Worm (Caenorhabditis elegans) whole organism, midembryonic: ENCODE data around the gene T22F7.3.

ENCODE experiments used
- T22C8.4 ChIP-seq: fragments of 200-800 bp; sonication (Bioruptor generic); IDR thresholded peaks from 2 replicates; pipeline ENCODE4 v1.3.6; 2022; ENCODE audit warnings: missing genetic modification characterization, missing compliant biosample characterization
- cog-1 ChIP-seq: sonication (generic microtip); optimal IDR thresholded peaks from 2 replicates; lab custom pipeline; 2016; ENCODE audit warnings: missing genetic modification characterization, missing compliant biosample characterization
- flt-1 ChIP-seq: fragments of 200-800 bp; sonication (Bioruptor generic); IDR thresholded peaks from 2 replicates; pipeline ENCODE4 v1.3.6; 2022; ENCODE audit warnings: missing genetic modification characterization, missing compliant biosample characterization
- klf-2 ChIP-seq: fragments of 200-800 bp; sonication (Bioruptor generic); conservative IDR thresholded peaks from 2 replicates; pipeline ENCODE4 v1.3.6; 2022; ENCODE audit warnings: missing genetic modification reagents, missing genetic modification characterization, missing compliant biosample characterization
- med-1 ChIP-seq: sonication (generic microtip); optimal IDR thresholded peaks from 2 replicates; lab custom pipeline; 2017; ENCODE audit warnings: missing genetic modification characterization, mild to moderate bottlenecking, missing compliant biosample characterization, antibody characterized with exemption, missing genetic modification reagents; ENCODE audit not compliant: insufficient read depth
- ref-1 ChIP-seq: fragments of 200-800 bp; sonication (Bioruptor generic); conservative IDR thresholded peaks from 2 replicates; pipeline ENCODE4 v1.3.6; 2022; ENCODE audit warnings: missing genetic modification reagents, missing genetic modification characterization, missing compliant biosample characterization
- tab-1 ChIP-seq: fragments of 200-800 bp; sonication (Bioruptor generic); IDR thresholded peaks from 2 replicates; pipeline ENCODE4 v1.3.6; 2022; ENCODE audit warnings: missing genetic modification characterization, missing compliant biosample characterization
- ztf-23 ChIP-seq: fragments of 200-800 bp; sonication (Bioruptor generic); IDR thresholded peaks from 2 replicates; pipeline ENCODE4 v1.3.6; 2022; ENCODE audit warnings: missing genetic modification reagents, missing genetic modification characterization, missing compliant biosample characterization
- ztf-29 ChIP-seq: fragments of 200-800 bp; sonication (Bioruptor generic); IDR thresholded peaks from 2 replicates; pipeline ENCODE4 v1.3.6; 2022; ENCODE audit warnings: missing genetic modification reagents, missing genetic modification characterization, missing compliant biosample characterization

T22F7.3 gene

ce11 chrIII:523944-524343 is at the start of gene T22F7.3:
Gene T22F7.3 (minus strand): TSS chrIII:524044.
- TF ChIP-seq ztf-29 (GFP tag; lab: Robert Waterston, UW) (no peak), ref-1 (GFP tag; lab: Robert Waterston, UW) (no peak), med-1 (GFP tag; lab: Kevin White, UChicago) (no peak), T22C8.4 (GFP tag; lab: Robert Waterston, UW) (no peak), klf-2 (GFP tag; lab: Robert Waterston, UW) (no peak)

DNA sequence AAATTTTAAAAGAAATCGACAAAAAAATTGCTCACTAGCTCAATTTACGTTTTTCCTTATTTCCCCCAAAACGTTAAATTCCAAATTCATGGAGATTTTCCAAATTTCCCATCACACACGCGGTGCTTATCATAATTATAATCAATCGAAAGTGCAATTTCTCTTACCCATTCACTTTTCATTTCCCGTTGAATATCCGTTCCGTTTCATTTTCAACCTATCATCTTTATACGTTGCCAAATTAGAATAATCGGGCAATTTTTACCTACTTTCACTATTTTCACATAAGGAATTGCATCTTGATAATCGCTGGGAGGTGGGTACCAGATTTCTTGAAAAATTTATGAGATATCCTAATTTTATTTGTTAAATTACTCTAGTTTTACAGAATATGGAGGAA is 45.0 kb upstream of the T22F7.3 start:
- TF ChIP-seq flt-1 (GFP tag; lab: Robert Waterston, UW) (no peak), ztf-29 (GFP tag; lab: Robert Waterston, UW) (no peak), cog-1 (no peak), ref-1 (GFP tag; lab: Robert Waterston, UW) (no peak), tab-1 (GFP tag; lab: Robert Waterston, UW) (no peak), ztf-23 (GFP tag; lab: Robert Waterston, UW) (no peak), med-1 (GFP tag; lab: Kevin White, UChicago) (no peak), T22C8.4 (GFP tag; lab: Robert Waterston, UW) (no peak), klf-2 (GFP tag; lab: Robert Waterston, UW) (no peak)

DNA sequence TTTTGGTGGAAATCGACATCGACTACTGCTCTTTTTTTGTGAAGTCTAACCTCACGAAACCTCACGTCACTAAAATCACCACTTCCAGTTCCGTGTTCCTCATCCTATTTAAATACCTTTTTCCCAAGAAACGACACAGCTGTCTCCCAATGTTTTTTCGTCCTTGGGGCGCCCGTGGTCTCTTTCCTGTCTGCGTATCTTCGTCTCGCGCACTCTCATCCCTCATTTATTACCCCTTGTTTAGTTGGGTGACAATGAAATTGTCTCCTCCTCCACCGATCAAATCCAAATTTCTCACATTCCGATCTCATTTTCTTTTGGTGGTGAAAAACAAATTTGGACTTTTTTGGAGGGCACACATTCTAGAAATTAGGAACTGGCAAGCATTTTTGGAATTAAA is 40.9 kb upstream of the T22F7.3 start:
- TF ChIP-seq ztf-29 (GFP tag; lab: Robert Waterston, UW) = no peak
- no peak for TF ChIP-seq flt-1 (GFP tag; lab: Robert Waterston, UW)
- no peak for TF ChIP-seq T22C8.4 (GFP tag; lab: Robert Waterston, UW)
- no peak for TF ChIP-seq cog-1
- TF ChIP-seq med-1 (GFP tag; lab: Kevin White, UChicago) = no peak
- no peak for TF ChIP-seq ztf-23 (GFP tag; lab: Robert Waterston, UW)
- TF ChIP-seq ref-1 (GFP tag; lab: Robert Waterston, UW) = no peak
- TF ChIP-seq tab-1 (GFP tag; lab: Robert Waterston, UW) = no peak

ce11 chrIII:563755-564154 is 39.9 kb upstream of the T22F7.3 start:
- TF ChIP-seq tab-1 (GFP tag; lab: Robert Waterston, UW) (no peak), ref-1 (GFP tag; lab: Robert Waterston, UW) (no peak), klf-2 (GFP tag; lab: Robert Waterston, UW) (no peak), ztf-23 (GFP tag; lab: Robert Waterston, UW) (no peak), flt-1 (GFP tag; lab: Robert Waterston, UW) (no peak), cog-1 (no peak), med-1 (GFP tag; lab: Kevin White, UChicago) (no peak), T22C8.4 (GFP tag; lab: Robert Waterston, UW) (no peak), ztf-29 (GFP tag; lab: Robert Waterston, UW) (no peak)

DNA sequence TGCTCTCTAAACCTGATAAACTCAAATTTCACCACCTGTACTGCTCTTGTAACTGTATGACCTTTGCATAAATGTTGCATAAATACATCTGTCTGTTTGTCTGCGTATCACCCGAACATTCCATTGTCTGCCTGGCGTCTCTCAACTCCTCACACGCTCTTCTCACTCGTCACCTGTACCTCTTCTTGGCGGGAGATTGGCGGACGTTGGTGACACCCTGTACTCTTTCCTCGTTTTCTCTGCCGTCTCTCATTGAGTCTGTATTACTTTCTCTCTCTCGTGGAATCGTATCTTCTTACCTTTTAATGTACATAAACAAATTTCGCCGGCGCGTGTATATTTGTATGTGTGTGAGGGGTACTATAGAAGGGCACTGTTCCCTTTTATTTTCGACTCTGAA is 35.0 kb upstream of the T22F7.3 start:
- no peak for TF ChIP-seq ref-1 (GFP tag; lab: Robert Waterston, UW)
- TF ChIP-seq tab-1 (GFP tag; lab: Robert Waterston, UW) = no peak
- 0 out of 2 replicates have a peak, but pooled peaks have one; percentile 7 for TF ChIP-seq flt-1 (GFP tag; lab: Robert Waterston, UW)
- TF ChIP-seq cog-1 = peak; percentile 44

DNA sequence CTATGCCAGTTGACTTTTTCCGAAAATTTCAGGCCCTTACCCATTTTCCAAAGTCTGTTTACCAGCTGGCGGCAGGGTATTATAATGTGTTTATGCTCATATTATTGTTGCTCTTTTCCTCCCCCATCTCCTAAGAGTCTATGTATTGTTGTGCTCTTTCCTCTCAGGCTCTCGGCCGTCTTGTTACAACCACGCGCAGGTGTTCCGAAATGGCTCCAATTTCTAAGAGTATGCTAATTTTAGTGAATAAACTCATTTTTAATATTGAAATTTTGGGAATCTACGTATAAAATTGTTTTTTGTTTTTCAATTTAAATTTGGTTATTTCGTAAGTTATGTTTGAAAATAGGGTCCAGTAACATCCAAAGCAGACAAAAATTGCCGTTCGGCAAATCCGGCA is 34.2 kb upstream of the T22F7.3 start:
- TF ChIP-seq med-1 (GFP tag; lab: Kevin White, UChicago) (no peak), klf-2 (GFP tag; lab: Robert Waterston, UW) (no peak), T22C8.4 (GFP tag; lab: Robert Waterston, UW) (no peak), ztf-29 (GFP tag; lab: Robert Waterston, UW) (no peak), ztf-23 (GFP tag; lab: Robert Waterston, UW) (no peak), cog-1 (no peak), ref-1 (GFP tag; lab: Robert Waterston, UW) (no peak), flt-1 (GFP tag; lab: Robert Waterston, UW) (no peak), tab-1 (GFP tag; lab: Robert Waterston, UW) (no peak)

DNA sequence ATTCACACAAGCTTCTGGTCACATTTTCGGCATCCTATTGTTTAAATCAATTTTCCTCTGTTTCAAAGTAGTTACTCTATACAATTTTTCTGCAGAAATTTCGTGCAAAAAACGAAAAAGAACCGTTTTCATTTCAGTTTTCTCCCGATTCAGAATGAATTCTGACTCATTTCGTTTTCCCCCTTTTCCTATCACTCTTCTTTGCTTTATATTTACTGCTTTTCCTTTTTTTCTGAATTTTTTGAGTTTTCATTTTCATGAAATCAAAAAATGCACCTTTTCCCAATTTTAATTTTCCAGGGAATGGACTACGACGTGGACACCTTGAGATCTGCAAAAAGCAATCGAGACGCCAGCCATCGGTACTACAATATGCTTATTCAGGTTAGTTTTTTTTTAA is 31.8 kb upstream of the T22F7.3 start, which contains the start of gene B0353.1:
B0353.1 (plus strand) TSS at position 301 of the 400 bp plus-strand sequence.
- TF ChIP-seq klf-2 (GFP tag; lab: Robert Waterston, UW) = no peak

DNA sequence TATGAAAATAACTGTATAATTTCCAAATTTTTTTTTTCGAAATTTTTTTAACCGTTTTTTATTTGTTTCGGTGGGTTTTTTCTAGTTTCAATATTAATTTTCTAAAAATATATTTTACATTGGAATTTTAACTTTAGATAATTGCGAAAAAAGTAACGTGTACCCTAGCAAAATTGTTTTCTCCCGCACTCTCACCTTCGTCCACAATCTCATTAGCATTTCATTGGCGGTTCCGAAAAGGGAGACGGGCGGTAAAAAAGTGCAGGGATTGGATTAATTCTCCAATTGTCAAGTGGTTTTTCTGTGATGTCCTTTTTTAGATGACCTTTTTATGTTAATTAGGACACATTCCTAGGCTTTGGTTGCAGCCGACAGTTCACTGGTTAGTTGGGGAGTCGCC is 25.4 kb upstream of the T22F7.3 start:
- TF ChIP-seq T22C8.4 (GFP tag; lab: Robert Waterston, UW) = no peak

DNA sequence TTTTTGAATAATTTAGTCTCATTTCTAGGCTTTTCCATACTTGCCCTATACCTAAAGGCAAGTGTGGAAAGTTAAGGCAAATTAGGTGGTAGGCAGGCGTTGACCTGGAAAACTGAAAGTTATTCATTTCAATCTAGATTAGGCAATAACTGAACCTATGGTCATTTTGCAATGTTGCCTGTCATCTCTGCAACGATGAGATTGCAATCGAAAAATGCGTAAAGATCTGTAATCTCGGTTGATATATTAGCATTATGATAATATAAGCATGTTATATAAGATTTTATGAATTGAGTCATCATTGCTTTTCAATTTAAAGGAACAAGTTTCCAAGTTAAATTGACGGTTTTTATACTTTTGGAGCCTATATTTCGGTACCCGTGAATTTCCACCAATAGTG is 23.9 kb upstream of the T22F7.3 start:
- TF ChIP-seq ref-1 (GFP tag; lab: Robert Waterston, UW) (no peak), klf-2 (GFP tag; lab: Robert Waterston, UW) (no peak)

DNA sequence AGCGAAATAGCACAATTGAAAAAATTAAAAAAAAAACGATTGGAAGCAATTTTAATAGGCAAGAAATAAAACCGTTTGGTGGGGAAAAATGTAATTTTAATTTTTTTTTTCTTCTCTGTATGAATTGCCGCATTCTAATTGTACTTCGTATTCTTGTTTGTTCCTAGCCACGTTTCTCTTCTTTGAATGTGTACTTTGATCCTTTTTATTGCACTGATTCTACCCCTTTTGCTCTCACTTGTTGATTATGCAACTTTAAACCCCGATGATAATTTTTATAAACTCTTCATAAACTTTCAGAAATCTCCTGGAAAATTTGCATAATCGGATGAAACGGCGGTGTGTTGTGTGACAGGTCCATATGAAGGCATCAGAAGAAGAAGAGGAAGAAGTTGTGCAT is 17.9 kb upstream of the T22F7.3 start, which contains the start of gene T22F7.1:
T22F7.1 (plus strand) TSS at position 301 of the 400 bp plus-strand sequence.
- TF ChIP-seq ref-1 (GFP tag; lab: Robert Waterston, UW) (no peak), cog-1 (no peak), tab-1 (GFP tag; lab: Robert Waterston, UW) (no peak), med-1 (GFP tag; lab: Kevin White, UChicago) (no peak), ztf-29 (GFP tag; lab: Robert Waterston, UW) (no peak), klf-2 (GFP tag; lab: Robert Waterston, UW) (no peak), flt-1 (GFP tag; lab: Robert Waterston, UW) (no peak), ztf-23 (GFP tag; lab: Robert Waterston, UW) (no peak), T22C8.4 (GFP tag; lab: Robert Waterston, UW) (no peak)
